Fruit fly (Drosophila melanogaster) whole organism, embryonic: ENCODE measurements around the gene CG5828.

Source experiments
- Abd-B ChIP-seq: fragments of 200-800 bp; sonication (Bioruptor generic); optimal IDR thresholded peaks from 2 replicates; lab custom pipeline; 2018; ENCODE audit warnings: missing biosample characterization, mild to moderate bottlenecking, missing genetic modification characterization, moderate library complexity
- Atf3 ChIP-seq: fragments of 200-800 bp; sonication (Bioruptor generic); optimal IDR thresholded peaks from 3 replicates; lab custom pipeline; 2016; ENCODE audit warnings: missing biosample characterization, missing genetic modification characterization
- CG10431 ChIP-seq: fragments of 200-800 bp; sonication (Bioruptor generic); optimal IDR thresholded peaks from 3 replicates; lab custom pipeline; 2018; ENCODE audit warnings: missing biosample characterization, mild to moderate bottlenecking, missing genetic modification characterization
- CG11398 ChIP-seq: fragments of 200-800 bp; sonication (Bioruptor generic); optimal IDR thresholded peaks from 2 replicates; lab custom pipeline; 2016; ENCODE audit warnings: missing biosample characterization, missing genetic modification characterization
- CG12391 ChIP-seq: fragments of 200-800 bp; sonication (Bioruptor generic); optimal IDR thresholded peaks from 3 replicates; lab custom pipeline; 2018; ENCODE audit warnings: missing biosample characterization, mild to moderate bottlenecking, missing genetic modification characterization, moderate library complexity
- CG1602 ChIP-seq: fragments of 200-800 bp; sonication (Bioruptor generic); optimal IDR thresholded peaks from 3 replicates; lab custom pipeline; 2016; ENCODE audit warnings: missing biosample characterization, missing genetic modification characterization
- CG17385 ChIP-seq: fragments of 200-800 bp; sonication (Bioruptor generic); optimal IDR thresholded peaks from 3 replicates; lab custom pipeline; 2018; ENCODE audit warnings: missing biosample characterization, mild to moderate bottlenecking, missing genetic modification characterization
- CG17612 ChIP-seq: fragments of 200-800 bp; sonication (Bioruptor generic); IDR thresholded peaks from 2 replicates; pipeline ENCODE4 v1.3.6; 2022; ENCODE audit warnings: missing biosample characterization, missing genetic modification characterization
- CG18764 ChIP-seq: fragments of 200-800 bp; sonication (Bioruptor generic); optimal IDR thresholded peaks from 3 replicates; lab custom pipeline; 2016; ENCODE audit warnings: missing biosample characterization, missing genetic modification characterization
- CG3065 ChIP-seq: fragments of 200-800 bp; sonication (Bioruptor generic); optimal IDR thresholded peaks from 2 replicates; lab custom pipeline; 2016; ENCODE audit warnings: missing biosample characterization, missing genetic modification characterization
- CG34422 ChIP-seq: fragments of 200-800 bp; sonication (Bioruptor generic); IDR thresholded peaks from 3 replicates; pipeline ENCODE4 v1.3.6; 2022; ENCODE audit warnings: missing biosample characterization, missing genetic modification characterization
- CG42726 ChIP-seq: fragments of 200-800 bp; sonication (Bioruptor generic); IDR thresholded peaks from 2 replicates; pipeline ENCODE4 v1.3.6; 2022; ENCODE audit warnings: missing biosample characterization, missing genetic modification characterization; ENCODE audit not compliant: partially characterized antibody
- CG7928 ChIP-seq: fragments of 200-800 bp; sonication (Bioruptor generic); optimal IDR thresholded peaks from 2 replicates; lab custom pipeline; 2017; ENCODE audit warnings: missing biosample characterization, mild to moderate bottlenecking, missing genetic modification characterization
- CrebB ChIP-seq: fragments of 200-800 bp; sonication (Bioruptor generic); optimal IDR thresholded peaks from 3 replicates; lab custom pipeline; 2018; ENCODE audit warnings: missing biosample characterization, mild to moderate bottlenecking, missing genetic modification characterization
- D19A ChIP-seq: fragments of 200-800 bp; optimal IDR thresholded peaks from 3 replicates; lab custom pipeline; 2019; ENCODE audit warnings: missing biosample characterization, mild to moderate bottlenecking, missing genetic modification characterization, moderate library complexity
- D19B ChIP-seq: fragments of 200-800 bp; sonication (Bioruptor generic); optimal IDR thresholded peaks from 2 replicates; lab custom pipeline; 2017; ENCODE audit warnings: missing biosample characterization, mild to moderate bottlenecking, missing genetic modification characterization
- Drgx ChIP-seq: fragments of 200-800 bp; sonication (Bioruptor generic); IDR thresholded peaks from 2 replicates; pipeline ENCODE4 v1.3.6; 2022; ENCODE audit warnings: missing biosample characterization, missing genetic modification characterization
- Fer1 ChIP-seq: fragments of 200-800 bp; sonication (Bioruptor generic); optimal IDR thresholded peaks from 2 replicates; lab custom pipeline; 2017; ENCODE audit warnings: missing biosample characterization, mild to moderate bottlenecking, missing genetic modification characterization
- Hand ChIP-seq: fragments of 200-800 bp; sonication (Bioruptor generic); optimal IDR thresholded peaks from 2 replicates; lab custom pipeline; 2017; ENCODE audit warnings: mild to moderate bottlenecking, missing biosample characterization, missing genetic modification reagents, missing genetic modification characterization
- Hey ChIP-seq: fragments of 200-800 bp; sonication (Bioruptor generic); optimal IDR thresholded peaks from 3 replicates; lab custom pipeline; 2018; ENCODE audit warnings: missing biosample characterization, mild to moderate bottlenecking, missing genetic modification characterization
- Hmr ChIP-seq: fragments of 200-800 bp; sonication (Bioruptor generic); optimal IDR thresholded peaks from 3 replicates; lab custom pipeline; 2017; ENCODE audit warnings: mild to moderate bottlenecking, missing biosample characterization, missing genetic modification reagents, missing genetic modification characterization
- Lpt ChIP-seq: fragments of >200 bp; optimal IDR thresholded peaks from 2 replicates; lab custom pipeline; 2018; ENCODE audit warnings: missing biosample characterization, missing genetic modification characterization
- Mad ChIP-seq: fragments of 200-800 bp; sonication (Bioruptor generic); optimal IDR thresholded peaks from 2 replicates; lab custom pipeline; 2016; ENCODE audit warnings: missing biosample characterization, missing genetic modification characterization
- NfI ChIP-seq: fragments of 200-800 bp; sonication (Bioruptor generic); optimal IDR thresholded peaks from 3 replicates; lab custom pipeline; 2018; ENCODE audit warnings: missing biosample characterization, mild to moderate bottlenecking, missing genetic modification characterization, moderate library complexity
- Poxn ChIP-seq: fragments of 200-800 bp; sonication (Bioruptor generic); IDR thresholded peaks from 2 replicates; pipeline ENCODE4 v1.3.6; 2022; ENCODE audit warnings: missing biosample characterization, missing genetic modification characterization
- Ravus ChIP-seq: fragments of 200-800 bp; sonication (Bioruptor generic); IDR thresholded peaks from 2 replicates; pipeline ENCODE4 v1.3.6; 2022; ENCODE audit warnings: missing biosample characterization, missing genetic modification characterization
- Spps ChIP-seq: fragments of 200-800 bp; sonication (Bioruptor generic); optimal IDR thresholded peaks from 2 replicates; lab custom pipeline; 2018; ENCODE audit warnings: missing biosample characterization, mild to moderate bottlenecking, missing genetic modification characterization
- Xbp1 ChIP-seq: fragments of 200-800 bp; sonication (Bioruptor generic); optimal IDR thresholded peaks from 3 replicates; lab custom pipeline; 2016; ENCODE audit warnings: missing biosample characterization, mild to moderate bottlenecking, missing genetic modification characterization
- Xrp1 ChIP-seq: fragments of 200-800 bp; sonication (Bioruptor generic); IDR thresholded peaks from 2 replicates; pipeline ENCODE4 v1.3.6; 2022; ENCODE audit warnings: missing biosample characterization, missing genetic modification characterization
- az2 ChIP-seq: fragments of 200-800 bp; sonication (Bioruptor generic); optimal IDR thresholded peaks from 3 replicates; lab custom pipeline; 2016; ENCODE audit warnings: missing biosample characterization, missing genetic modification characterization
- chn ChIP-seq: fragments of 200-800 bp; sonication (Bioruptor generic); optimal IDR thresholded peaks from 2 replicates; lab custom pipeline; 2016; ENCODE audit warnings: missing biosample characterization, missing genetic modification characterization
- dimm ChIP-seq: fragments of 200-800 bp; sonication (Bioruptor generic); IDR thresholded peaks from 2 replicates; pipeline ENCODE4 v1.3.6; 2022; ENCODE audit warnings: missing biosample characterization, missing genetic modification characterization
- disco-r ChIP-seq: fragments of 200-800 bp; sonication (Bioruptor generic); optimal IDR thresholded peaks from 2 replicates; lab custom pipeline; 2016; ENCODE audit warnings: missing biosample characterization, missing genetic modification characterization
- dmrt99B ChIP-seq: fragments of 200-800 bp; sonication (Bioruptor generic); optimal IDR thresholded peaks from 2 replicates; lab custom pipeline; 2018; ENCODE audit warnings: missing biosample characterization, mild to moderate bottlenecking, missing genetic modification characterization, moderate library complexity
- ewg ChIP-seq: fragments of 200-800 bp; sonication (Bioruptor generic); optimal IDR thresholded peaks from 3 replicates; lab custom pipeline; 2017; ENCODE audit warnings: mild to moderate bottlenecking, missing biosample characterization, missing genetic modification reagents, missing genetic modification characterization
- gt ChIP-seq: fragments of 200-800 bp; sonication (Bioruptor generic); IDR thresholded peaks from 2 replicates; pipeline ENCODE4 v1.3.6; 2022; ENCODE audit warnings: missing biosample characterization, missing genetic modification characterization
- inv ChIP-seq: fragments of 200-800 bp; sonication (Bioruptor generic); IDR thresholded peaks from 2 replicates; pipeline ENCODE4 v1.3.6; 2022; ENCODE audit warnings: missing biosample characterization, missing genetic modification characterization; ENCODE audit not compliant: partially characterized antibody
- ken ChIP-seq: fragments of 200-800 bp; sonication (Bioruptor generic); IDR thresholded peaks from 3 replicates; pipeline ENCODE4 v1.3.6; 2022; ENCODE audit warnings: missing biosample characterization, missing genetic modification characterization
- lbe ChIP-seq: fragments of 200-800 bp; sonication (Bioruptor generic); optimal IDR thresholded peaks from 2 replicates; lab custom pipeline; 2016; ENCODE audit warnings: missing biosample characterization, mild to moderate bottlenecking, missing genetic modification characterization
- lilli ChIP-seq: fragments of 200-800 bp; sonication (Bioruptor generic); optimal IDR thresholded peaks from 3 replicates; lab custom pipeline; 2016; ENCODE audit warnings: missing biosample characterization, missing genetic modification characterization
- lmd ChIP-seq: fragments of 200-800 bp; sonication (Bioruptor generic); IDR thresholded peaks from 2 replicates; pipeline ENCODE4 v1.3.6; 2022; ENCODE audit warnings: missing biosample characterization, missing genetic modification characterization
- lola ChIP-seq, 3 experiments: fragments of >200 bp in 2 of 3; fragments of 200-800 bp in 1 of 3; sonication (Bioruptor generic) in 1 of 3; optimal IDR thresholded peaks; 2 replicates each; lab custom pipeline; 2017 to 2019; ENCODE audit warnings: missing biosample characterization in 3 of 3, missing genetic modification characterization in 3 of 3, mild to moderate bottlenecking in 1 of 3, moderate library complexity in 1 of 3
- nerfin-1 ChIP-seq: fragments of 200-800 bp; sonication (Bioruptor generic); optimal IDR thresholded peaks from 3 replicates; lab custom pipeline; 2019; ENCODE audit warnings: missing biosample characterization, mild to moderate bottlenecking, missing genetic modification characterization, moderate library complexity
- p53 ChIP-seq: fragments of 200-800 bp; sonication (Bioruptor generic); optimal IDR thresholded peaks from 2 replicates; lab custom pipeline; 2016; ENCODE audit warnings: missing biosample characterization, missing genetic modification characterization
- pita ChIP-seq: fragments of 200-800 bp; sonication (Bioruptor generic); optimal IDR thresholded peaks from 2 replicates; lab custom pipeline; 2017; ENCODE audit warnings: missing biosample characterization, mild to moderate bottlenecking, missing genetic modification characterization
- psq ChIP-seq: fragments of 200-800 bp; sonication (Bioruptor generic); optimal IDR thresholded peaks from 2 replicates; lab custom pipeline; 2017; ENCODE audit warnings: missing biosample characterization, missing genetic modification characterization
- repo ChIP-seq: fragments of 200-800 bp; sonication (Bioruptor generic); optimal IDR thresholded peaks from 2 replicates; lab custom pipeline; 2016; ENCODE audit warnings: missing biosample characterization, missing genetic modification characterization
- sqz ChIP-seq: fragments of 200-800 bp; sonication (Bioruptor generic); optimal IDR thresholded peaks from 3 replicates; lab custom pipeline; 2018; ENCODE audit warnings: missing biosample characterization, mild to moderate bottlenecking, missing genetic modification characterization
- twi ChIP-seq: fragments of 200-800 bp; optimal IDR thresholded peaks from 2 replicates; lab custom pipeline; 2019; ENCODE audit warnings: missing biosample characterization, mild to moderate bottlenecking, missing genetic modification characterization, moderate library complexity

Gene CG5828

DNA sequence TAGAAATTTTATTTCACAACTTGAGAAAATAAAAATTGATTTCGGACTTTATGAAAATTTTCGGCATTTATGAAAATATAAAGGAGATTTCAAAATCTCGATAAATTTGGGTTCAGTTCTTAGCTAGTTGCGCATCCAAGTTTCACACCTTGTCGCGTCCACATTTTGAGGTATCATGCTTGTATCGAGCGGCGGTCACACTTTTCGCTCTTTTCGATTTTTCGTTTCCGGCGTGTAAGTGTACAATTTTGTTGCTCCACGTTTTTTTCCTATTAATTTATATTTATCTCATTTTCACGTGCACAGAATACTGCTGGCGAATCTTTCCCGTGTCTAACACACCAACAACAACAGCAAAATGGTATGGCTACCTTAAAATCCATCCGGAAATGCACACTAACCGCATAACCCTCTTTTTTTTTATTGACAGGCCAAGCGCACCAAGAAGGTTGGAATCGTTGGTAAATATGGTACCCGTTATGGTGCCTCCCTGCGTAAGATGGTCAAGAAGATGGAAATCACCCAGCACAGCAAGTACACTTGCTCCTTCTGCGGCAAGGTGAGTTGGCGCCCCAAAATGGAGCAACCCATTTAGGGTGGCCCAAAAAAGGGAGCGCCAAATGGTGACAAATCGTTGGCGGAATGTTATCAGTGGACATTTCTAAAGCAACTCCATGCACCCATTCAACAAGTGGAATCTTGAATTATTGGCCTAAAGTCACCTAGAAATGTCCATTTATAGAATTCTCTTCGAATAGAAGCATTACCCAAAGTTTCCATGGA, 22.8 kb upstream of the CG5828 start, which contains the start of gene RpL37A (continued):
- TF ChIP-seq CrebB, result peak; percentile 59
- TF ChIP-seq pita (GFP tag; lab: Kevin White, UChicago), result peak; percentile 83
- peak; percentile 64 for TF ChIP-seq D19B (GFP tag; lab: Kevin White, UChicago)
- peak; percentile 53 for TF ChIP-seq twi (tag; lab: Kevin White, UChicago)
- TF ChIP-seq sqz (GFP tag; lab: Kevin White, UChicago), result peak; percentile 86
- no peak for TF ChIP-seq CG3065 (GFP tag; lab: Kevin White, UChicago)
- TF ChIP-seq dimm (GFP tag; lab: Robert Waterston, UW), result no peak
- peak; percentile 65 for TF ChIP-seq CG42726 (GFP tag; lab: Robert Waterston, UW)
- TF ChIP-seq Ravus (GFP tag; lab: Robert Waterston, UW), result no peak
- peak; percentile 71 for TF ChIP-seq Spps (tag; lab: Kevin White, UChicago)
- no peak for TF ChIP-seq Lpt (GFP tag; lab: Kevin White, UChicago)
- TF ChIP-seq CG7928, result peak; percentile 64
- TF ChIP-seq Hey, result no peak
- TF ChIP-seq D19A (tag; lab: Kevin White, UChicago), result peak; percentile 38
- no peak for TF ChIP-seq Atf3
- TF ChIP-seq inv (GFP tag; lab: Robert Waterston, UW), result no peak; the same call in 1 of the 2 replicates
- peak; percentile 52 for TF ChIP-seq az2
- peak; percentile 30 for TF ChIP-seq psq (GFP tag; lab: Kevin White, UChicago)
- peak; percentile 34; the same call in 1 of the 2 replicates for TF ChIP-seq gt (GFP tag; lab: Robert Waterston, UW)
- TF ChIP-seq disco-r (GFP tag; lab: Kevin White, UChicago), result peak; percentile 72
- no peak for TF ChIP-seq Abd-B (GFP tag; lab: Kevin White, UChicago)
- peak; percentile 91 for TF ChIP-seq Mad (GFP tag; lab: Kevin White, UChicago)
- peak; percentile 75 for TF ChIP-seq ewg
- peak; percentile 75 for TF ChIP-seq Xbp1
- TF ChIP-seq Xrp1 (GFP tag; lab: Robert Waterston, UW), result no peak
- TF ChIP-seq repo (GFP tag; lab: Kevin White, UChicago), result peak; percentile 86
- peak; percentile 38 for TF ChIP-seq chn (GFP tag; lab: Kevin White, UChicago)
- peak; percentile 63 for TF ChIP-seq dmrt99B
- peak; percentile 85 for TF ChIP-seq CG10431
- no peak; the same call in 1 of the 2 replicates for TF ChIP-seq CG17612 (GFP tag; lab: Robert Waterston, UW)
- TF ChIP-seq CG1602 (GFP tag; lab: Kevin White, UChicago), result no peak
- TF ChIP-seq ken (GFP tag; lab: Robert Waterston, UW), result peak; percentile 82
- peak; percentile 78 for TF ChIP-seq CG11398 (GFP tag; lab: Kevin White, UChicago)
- TF ChIP-seq Drgx, result no peak
- TF ChIP-seq lilli, result peak; percentile 63
- peak; percentile 92 for TF ChIP-seq Fer1 (GFP tag; lab: Kevin White, UChicago)
- peak; percentile 79 for TF ChIP-seq nerfin-1 (tag; lab: Kevin White, UChicago)
- TF ChIP-seq lola (GFP tag; optimal IDR thresholded peaks at IDR 0.05; lab: Kevin White, UChicago), result peak in 1 of 3 experiments; percentile 18
- TF ChIP-seq Hmr (GFP tag; lab: Kevin White, UChicago), result peak; percentile 88
- TF ChIP-seq Hand (GFP tag; lab: Kevin White, UChicago), result peak; percentile 24
- TF ChIP-seq CG17385 (GFP tag; lab: Kevin White, UChicago), result peak; percentile 65
- peak; percentile 84; the same call in 2 of the 3 replicates for TF ChIP-seq CG34422
- no peak for TF ChIP-seq Poxn
- peak; percentile 85 for TF ChIP-seq p53 (GFP tag; lab: Kevin White, UChicago)
- TF ChIP-seq NfI, result peak; percentile 91
- TF ChIP-seq CG18764, result peak; percentile 78
- peak; percentile 63 for TF ChIP-seq CG12391 (tag; lab: Kevin White, UChicago)
- TF ChIP-seq lbe (GFP tag; lab: Kevin White, UChicago), result peak; percentile 39
- TF ChIP-seq lmd (GFP tag; lab: Robert Waterston, UW), result no peak
